Comparison of ENCODE assay signal across 2 fruit fly cellular contexts in the genomic region with DNA sequence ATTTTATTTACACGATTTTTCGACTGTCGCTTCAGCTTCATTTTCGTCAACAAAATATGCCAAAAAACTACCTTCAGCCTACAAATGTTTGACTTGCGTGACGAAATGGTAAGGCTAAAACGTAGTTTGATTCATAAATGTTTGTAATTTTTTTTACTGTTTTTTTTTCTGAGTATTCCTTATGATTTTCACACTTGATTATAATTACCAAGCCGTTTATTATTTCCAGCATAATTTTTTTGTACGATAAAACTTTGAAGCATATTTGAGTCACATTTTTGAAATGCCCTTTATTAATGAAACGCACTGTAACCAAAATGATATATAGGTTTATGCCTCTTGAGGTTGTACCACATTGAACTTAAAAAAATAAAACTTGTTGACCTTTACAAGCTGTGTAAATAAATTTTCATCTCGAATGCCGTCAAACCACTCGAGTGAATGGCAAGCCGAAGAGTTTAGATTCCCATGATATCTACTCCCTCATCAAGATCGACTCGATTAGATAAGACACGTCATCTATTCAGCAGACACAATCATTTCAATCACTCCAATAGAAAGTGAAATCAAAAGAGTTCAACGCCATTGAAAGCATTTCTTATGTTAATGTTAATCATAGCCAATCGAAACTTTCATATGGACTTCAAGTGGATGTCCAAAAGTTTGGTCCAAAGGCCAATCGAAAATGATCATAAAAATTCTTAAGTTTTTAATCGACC.
A peak's percentile ranks its signal among the peaks of the same experiment; 100 is the strongest.
TF ChIP-seq lines count a peak whose summit lies in the region.

No protein-coding gene starts in this region.

- no peak for TF ChIP-seq CTCF in whole organism, embryonic (GFP tag; optimal IDR thresholded peaks at IDR 0.05; lab: Kevin White, UChicago)

TF ChIP-seq in whole organism, embryonic, 481 proteins besides CTCF, POLR2A, EP300 and RAD21 (continues in another document):
- TF ChIP-seq CG10274 (GFP tag; optimal IDR thresholded peaks at IDR 0.05; lab: Kevin White, UChicago), result no peak
- TF ChIP-seq disco-r (GFP tag; optimal IDR thresholded peaks at IDR 0.05; lab: Kevin White, UChicago), result no peak
- no peak for TF ChIP-seq gcm2 (GFP tag; optimal IDR thresholded peaks at IDR 0.05; lab: Kevin White, UChicago)
- peak in 1 of 2 experiments; percentile 43 for TF ChIP-seq chif (GFP tag; optimal IDR thresholded peaks at IDR 0.05; lab: Kevin White, UChicago)
- peak; percentile 13 for TF ChIP-seq CG8944 (GFP tag; optimal IDR thresholded peaks at IDR 0.05; lab: Kevin White, UChicago)
- TF ChIP-seq tgo (GFP tag; IDR thresholded peaks at IDR 0.05; lab: Robert Waterston, UW), result peak; percentile 42; the same call in 1 of the 3 replicates
- TF ChIP-seq nerfin-2 (GFP tag; IDR thresholded peaks at IDR 0.05; lab: Robert Waterston, UW; ENCODE audit: partially characterized antibody), result no peak
- peak; percentile 5 for TF ChIP-seq tin (GFP tag; optimal IDR thresholded peaks at IDR 0.05; lab: Kevin White, UChicago)
- 0 out of 2 replicates have a peak, but pooled peaks have one; percentile 30 for TF ChIP-seq sens-2 (GFP tag; IDR thresholded peaks at IDR 0.05; lab: Robert Waterston, UW)
- TF ChIP-seq HLH3B (GFP tag; IDR thresholded peaks at IDR 0.05; lab: Robert Waterston, UW), result peak; percentile 54; the same call in 1 of the 2 replicates
- no peak for TF ChIP-seq yki (optimal IDR thresholded peaks at IDR 0.05; lab: Kevin White, UChicago)
- no peak for TF ChIP-seq jing (GFP tag; optimal IDR thresholded peaks at IDR 0.05; lab: Kevin White, UChicago)
- peak; percentile 76 for TF ChIP-seq Rfx (GFP tag; IDR thresholded peaks at IDR 0.05; lab: Robert Waterston, UW)
- TF ChIP-seq CG12744 (GFP tag; optimal IDR thresholded peaks at IDR 0.05; lab: Kevin White, UChicago), result peak; percentile 23
- no peak for TF ChIP-seq CG13894 (tag; optimal IDR thresholded peaks at IDR 0.05; lab: Kevin White, UChicago)
- no peak for TF ChIP-seq CG16779 (GFP tag; IDR thresholded peaks at IDR 0.05; lab: Robert Waterston, UW)
- no peak for TF ChIP-seq Ada2b (GFP tag; IDR thresholded peaks at IDR 0.05; lab: Robert Waterston, UW)
- TF ChIP-seq lmd (GFP tag; IDR thresholded peaks at IDR 0.05; lab: Robert Waterston, UW), result peak; percentile 62; the same call in 1 of the 2 replicates
- TF ChIP-seq lab (GFP tag; optimal IDR thresholded peaks at IDR 0.05; lab: Kevin White, UChicago), result peak; percentile 74
- peak; percentile 53 for TF ChIP-seq Sox100B (GFP tag; optimal IDR thresholded peaks at IDR 0.05; lab: Kevin White, UChicago)
- peak; percentile 11 for TF ChIP-seq Nf-YC (tag; optimal IDR thresholded peaks at IDR 0.05; lab: Kevin White, UChicago)
- TF ChIP-seq CG8765 (GFP tag; IDR thresholded peaks at IDR 0.05; lab: Robert Waterston, UW), result no peak
- no peak for TF ChIP-seq fd102C (GFP tag; optimal IDR thresholded peaks at IDR 0.05; lab: Kevin White, UChicago)
- no peak for TF ChIP-seq Gsc (GFP tag; IDR thresholded peaks at IDR 0.05; lab: Robert Waterston, UW)
- TF ChIP-seq odd (GFP tag; optimal IDR thresholded peaks at IDR 0.05; lab: Kevin White, UChicago), result peak; percentile 53
- TF ChIP-seq B-H1 (GFP tag; IDR thresholded peaks at IDR 0.05; lab: Robert Waterston, UW), result 0 out of 3 replicates have a peak, but pooled peaks have one; percentile 24
- peak; percentile 47 for TF ChIP-seq esg (GFP tag; conservative IDR thresholded peaks at IDR 0.05; lab: Robert Waterston, UW)
- TF ChIP-seq CG3726 (GFP tag; IDR thresholded peaks at IDR 0.05; lab: Robert Waterston, UW), result no peak
- TF ChIP-seq CoRest (tag; optimal IDR thresholded peaks at IDR 0.05; lab: Kevin White, UChicago), result peak; percentile 65
- TF ChIP-seq CG17829 (tag; optimal IDR thresholded peaks at IDR 0.05; lab: Kevin White, UChicago), result no peak
- TF ChIP-seq Spps (tag; optimal IDR thresholded peaks at IDR 0.05; lab: Kevin White, UChicago), result no peak
- peak; percentile 31 for TF ChIP-seq CG8388 (GFP tag; optimal IDR thresholded peaks at IDR 0.05; lab: Kevin White, UChicago)
- TF ChIP-seq cwo (GFP tag; optimal IDR thresholded peaks at IDR 0.05; lab: Kevin White, UChicago), result peak; percentile 32
- TF ChIP-seq CG15073 (GFP tag; optimal IDR thresholded peaks at IDR 0.05; lab: Kevin White, UChicago), result no peak
- no peak for TF ChIP-seq D19B (GFP tag; optimal IDR thresholded peaks at IDR 0.05; lab: Kevin White, UChicago)
- TF ChIP-seq dmrt99B (tag; optimal IDR thresholded peaks at IDR 0.05; lab: Kevin White, UChicago), result peak; percentile 75
- peak; percentile 61 for TF ChIP-seq CG30403 (GFP tag; optimal IDR thresholded peaks at IDR 0.05; lab: Kevin White, UChicago)
- TF ChIP-seq al (GFP tag; IDR thresholded peaks at IDR 0.05; lab: Robert Waterston, UW), result no peak
- TF ChIP-seq CG7357 (GFP tag; IDR thresholded peaks at IDR 0.05; lab: Robert Waterston, UW), result peak; percentile 42; the same call in 1 of the 3 replicates
- TF ChIP-seq CG14710 (tag; optimal IDR thresholded peaks at IDR 0.05; lab: Kevin White, UChicago), result peak; percentile 7

TF ChIP-seq in whole organism, prepupa, 60 proteins besides CTCF, POLR2A, EP300 and RAD21:
- TF ChIP-seq fkh (GFP tag; optimal IDR thresholded peaks at IDR 0.05; lab: Kevin White, UChicago) (peak; percentile 47), Eip78C (GFP tag; lab: Kevin White, UChicago) (peak; percentile 15), fd85E (GFP tag; optimal IDR thresholded peaks at IDR 0.05; lab: Kevin White, UChicago) (no peak)
